Worm (Caenorhabditis elegans) whole organism, L4 larva: ENCODE measurements around the gene got-1.2.

Source experiments
- F10B5.3 ChIP-seq: sonication (generic microtip); optimal IDR thresholded peaks from 2 replicates; lab custom pipeline; 2016; ENCODE audit warnings: mild to moderate bottlenecking, missing genetic modification characterization, missing compliant biosample characterization
- R02D3.7 ChIP-seq: fragments of 150-350 bp; sonication (generic microtip); optimal IDR thresholded peaks from 3 replicates; lab custom pipeline; 2014; ENCODE audit warnings: missing biosample characterization, missing genetic modification characterization
- aha-1 ChIP-seq: fragments of 150-350 bp; peaks from one replicate; lab custom pipeline; 2014; ENCODE audit warnings: missing biosample characterization, missing genetic modification characterization
- ama-1 ChIP-seq: fragments of 150-350 bp; optimal IDR thresholded peaks from 2 replicates; lab custom pipeline; 2014; ENCODE audit warnings: inconsistent platforms, mixed read lengths
- ceh-20 ChIP-seq: fragments of 200-800 bp; sonication (Bioruptor generic); IDR thresholded peaks from 2 replicates; pipeline ENCODE4 v1.3.6; 2022; ENCODE audit warnings: missing genetic modification reagents, missing genetic modification characterization, missing compliant biosample characterization
- fkh-10 ChIP-seq: fragments of 150-350 bp; optimal IDR thresholded peaks from 2 replicates; lab custom pipeline; 2014; ENCODE audit warnings: missing biosample characterization, missing genetic modification reagents, missing genetic modification characterization
- nhr-28 ChIP-seq: fragments of 150-350 bp; optimal IDR thresholded peaks from 2 replicates; lab custom pipeline; 2014; ENCODE audit warnings: missing biosample characterization, missing genetic modification characterization

ce11 chrX:16825358-16825757 is 32.4 kb upstream of the got-1.2 start, which contains the start of gene sto-5:
- TF ChIP-seq fkh-10 (GFP tag; lab: Kevin White, UChicago) (no peak), aha-1 (tag; lab: Kevin White, UChicago) (no peak), R02D3.7 (tag; lab: Kevin White, UChicago) (no peak), nhr-28 (tag; lab: Kevin White, UChicago) (no peak), ama-1 (lab: Kevin White, UChicago) (no peak), F10B5.3 (tag; lab: Kevin White, UChicago) (no peak), ceh-20 (GFP tag; lab: Robert Waterston, UW) (no peak)
